Worm (Caenorhabditis elegans) whole organism, L4/young adult: ENCODE results near the gene fbxa-74.

ENCODE experiments used
- W03F9.2 ChIP-seq: fragments of 150-350 bp; optimal IDR thresholded peaks from 2 replicates; lab custom pipeline; 2014; ENCODE audit warnings: missing biosample characterization, missing genetic modification characterization
- dao-5 ChIP-seq: sonication (generic microtip); optimal IDR thresholded peaks from 2 replicates; lab custom pipeline; 2016; ENCODE audit warnings: missing genotype, missing genetic modification characterization, moderate library complexity, missing compliant biosample characterization
- him-1 ChIP-seq: sonication (generic microtip); optimal IDR thresholded peaks from 2 replicates; lab custom pipeline; 2016; ENCODE audit warnings: missing genotype, missing genetic modification reagents, missing genetic modification characterization, missing compliant biosample characterization

The fbxa-74 gene

ce11 chrIII:1704020-1704419 lies 5.2 kb upstream of the fbxa-74 start:
- TF ChIP-seq dao-5 (no peak), him-1 (tag; lab: Kevin White, UChicago) (no peak), W03F9.2 (tag; lab: Kevin White, UChicago) (no peak)

ce11 chrIII:1702337-1702736 lies 3.6 kb upstream of the fbxa-74 start, which contains the start of gene spex-3:
Gene spex-3, minus strand, starts transcription at chrIII:1702437.
- no peak for TF ChIP-seq W03F9.2 (tag; lab: Kevin White, UChicago)
- no peak for TF ChIP-seq dao-5

ce11 chrIII:1695006-1695405 lies 3.8 kb downstream of the fbxa-74 start, which contains the start of gene srd-64:
Gene srd-64, minus strand, starts transcription at chrIII:1695106.
- TF ChIP-seq him-1 (tag; lab: Kevin White, UChicago) (no peak), W03F9.2 (tag; lab: Kevin White, UChicago) (no peak), dao-5 (no peak)

ce11 chrIII:1689927-1690326 lies 8.9 kb downstream of the fbxa-74 start, which contains the start of gene Y22D7AR.14:
Gene Y22D7AR.14, minus strand, starts transcription at chrIII:1690027.
- TF ChIP-seq W03F9.2 (tag; lab: Kevin White, UChicago) (no peak), him-1 (tag; lab: Kevin White, UChicago) (no peak), dao-5 (no peak)

ce11 chrIII:1687999-1688398 lies 10.8 kb downstream of the fbxa-74 start, which contains the start of gene Y22D7AR.7:
Gene Y22D7AR.7, minus strand, starts transcription at chrIII:1688099.
- TF ChIP-seq him-1 (tag; lab: Kevin White, UChicago) (no peak), dao-5 (no peak), W03F9.2 (tag; lab: Kevin White, UChicago) (no peak)

- TF ChIP-seq dao-5 (no peak), W03F9.2 (tag; lab: Kevin White, UChicago) (no peak), him-1 (tag; lab: Kevin White, UChicago) (no peak)
Measured at ce11 chrIII:1682262-1682661, 16.5 kb downstream of the fbxa-74 start.

- TF ChIP-seq dao-5 (no peak), W03F9.2 (tag; lab: Kevin White, UChicago) (no peak), him-1 (tag; lab: Kevin White, UChicago) (no peak)
Measured at ce11 chrIII:1680996-1681395, 17.8 kb downstream of the fbxa-74 start.

ce11 chrIII:1680393-1680792 lies 18.4 kb downstream of the fbxa-74 start:
- no peak for TF ChIP-seq dao-5
- no peak for TF ChIP-seq W03F9.2 (tag; lab: Kevin White, UChicago)
- TF ChIP-seq him-1 (tag; lab: Kevin White, UChicago): no peak

- TF ChIP-seq W03F9.2 (tag; lab: Kevin White, UChicago): no peak
- no peak for TF ChIP-seq dao-5
- TF ChIP-seq him-1 (tag; lab: Kevin White, UChicago): no peak
Measured at ce11 chrIII:1678671-1679070, 20.1 kb downstream of the fbxa-74 start.

ce11 chrIII:1676588-1676987 lies 22.2 kb downstream of the fbxa-74 start, which contains the start of gene Y22D7AR.6:
Gene Y22D7AR.6, minus strand, starts transcription at chrIII:1676721.
- TF ChIP-seq dao-5 (no peak), W03F9.2 (tag; lab: Kevin White, UChicago) (no peak), him-1 (tag; lab: Kevin White, UChicago) (no peak)

- TF ChIP-seq W03F9.2 (tag; lab: Kevin White, UChicago) (no peak), dao-5 (no peak), him-1 (tag; lab: Kevin White, UChicago) (no peak)
Measured at ce11 chrIII:1674760-1675159, 24.0 kb downstream of the fbxa-74 start.

ce11 chrIII:1673320-1673719 lies 25.5 kb downstream of the fbxa-74 start:
- TF ChIP-seq him-1 (tag; lab: Kevin White, UChicago): no peak
- no peak for TF ChIP-seq W03F9.2 (tag; lab: Kevin White, UChicago)

ce11 chrIII:1668519-1668918 lies 30.3 kb downstream of the fbxa-74 start, which contains the start of gene glb-30:
Gene glb-30, minus strand, starts transcription at chrIII:1668619.
- TF ChIP-seq him-1 (tag; lab: Kevin White, UChicago) (no peak), W03F9.2 (tag; lab: Kevin White, UChicago) (no peak), dao-5 (no peak)

ce11 chrIII:1666893-1667292 lies 31.9 kb downstream of the fbxa-74 start:
- TF ChIP-seq W03F9.2 (tag; lab: Kevin White, UChicago): no peak
- no peak for TF ChIP-seq dao-5
- TF ChIP-seq him-1 (tag; lab: Kevin White, UChicago): no peak

ce11 chrIII:1665799-1666308 lies 32.9 kb downstream of the fbxa-74 start, which contains the start of gene Y22D7AR.3:
Gene Y22D7AR.3, minus strand, starts transcription at chrIII:1665849.
- no peak for TF ChIP-seq W03F9.2 (tag; lab: Kevin White, UChicago)
- no peak for TF ChIP-seq dao-5
- no peak for TF ChIP-seq him-1 (tag; lab: Kevin White, UChicago)
